Fruit fly (Drosophila melanogaster): ENCODE measurements around the gene shps.
A peak's percentile ranks its signal among the peaks of the same experiment; 100 is the strongest.

Gene shps

dm6 chr3R:24298534-24298936 lies 19.2 kb downstream of the shps start (continued):
- TF ChIP-seq nerfin-1 (tag; optimal IDR thresholded peaks at IDR 0.05): peak; percentile 5
- peak; percentile 23 for TF ChIP-seq MTF-1 (GFP tag; optimal IDR thresholded peaks at IDR 0.05; ENCODE audit: borderline replicate concordance)
- no peak for TF ChIP-seq jumu (GFP tag; optimal IDR thresholded peaks at IDR 0.05)
- TF ChIP-seq stc (GFP tag; IDR thresholded peaks at IDR 0.05): peak; percentile 38; the same call in 1 of the 2 replicates
- TF ChIP-seq CG7556 (GFP tag; optimal IDR thresholded peaks at IDR 0.05): peak; percentile 46
- peak; percentile 44 for TF ChIP-seq row (GFP tag; IDR thresholded peaks at IDR 0.05)
- no peak for TF ChIP-seq CG42726 (GFP tag; IDR thresholded peaks at IDR 0.05; ENCODE audit: partially characterized antibody)
- TF ChIP-seq slbo (GFP tag; IDR thresholded peaks at IDR 0.05): peak; percentile 11; the same call in 1 of the 2 replicates
- TF ChIP-seq Max (GFP tag; optimal IDR thresholded peaks at IDR 0.05): peak; percentile 31
- TF ChIP-seq CG3407 (GFP tag; optimal IDR thresholded peaks at IDR 0.05): peak; percentile 22
- TF ChIP-seq CG10267 (tag; optimal IDR thresholded peaks at IDR 0.05): peak; percentile 12
- TF ChIP-seq CG13424 (tag; optimal IDR thresholded peaks at IDR 0.05): peak; percentile 8
- peak; percentile 44; the same call in 2 of the 3 replicates for TF ChIP-seq ken (GFP tag; IDR thresholded peaks at IDR 0.05)
- TF ChIP-seq lab (GFP tag; optimal IDR thresholded peaks at IDR 0.05): peak; percentile 54
- peak; percentile 1 for TF ChIP-seq trh (GFP tag; optimal IDR thresholded peaks at IDR 0.05)
- TF ChIP-seq CG12942 (GFP tag; optimal IDR thresholded peaks at IDR 0.05): peak; percentile 7
- TF ChIP-seq phol (tag; optimal IDR thresholded peaks at IDR 0.05): peak; percentile 54
- TF ChIP-seq CG17829 (tag; optimal IDR thresholded peaks at IDR 0.05): peak; percentile 28
- TF ChIP-seq CG17359 (tag; optimal IDR thresholded peaks at IDR 0.05): peak; percentile 31
- TF ChIP-seq ap (GFP tag; IDR thresholded peaks at IDR 0.05): 0 out of 2 replicates have a peak, but pooled peaks have one; percentile 13
- TF ChIP-seq CG9727 (GFP tag; optimal IDR thresholded peaks at IDR 0.05): peak; percentile 17
- peak; percentile 13 for TF ChIP-seq CG16815 (GFP tag; optimal IDR thresholded peaks at IDR 0.05)
- peak; percentile 43; the same call in 1 of the 3 replicates for TF ChIP-seq ci (GFP tag; IDR thresholded peaks at IDR 0.05)
- no peak for TF ChIP-seq CG33557 (GFP tag; optimal IDR thresholded peaks at IDR 0.05)
- TF ChIP-seq br (optimal IDR thresholded peaks at IDR 0.05): no peak
- TF ChIP-seq Meics (GFP tag; optimal IDR thresholded peaks at IDR 0.05): peak; percentile 29
- peak; percentile 54 for TF ChIP-seq CG18262 (tag; optimal IDR thresholded peaks at IDR 0.05)
- TF ChIP-seq CG12071 (GFP tag; optimal IDR thresholded peaks at IDR 0.05): peak; percentile 23
- peak; percentile 35 for TF ChIP-seq Oli (tag; optimal IDR thresholded peaks at IDR 0.05)
- TF ChIP-seq prd (optimal IDR thresholded peaks at IDR 0.05): no peak
- TF ChIP-seq prd (GFP tag; IDR thresholded peaks at IDR 0.05): peak; percentile 9; the same call in 1 of the 3 replicates
- TF ChIP-seq Sox102F (GFP tag; optimal IDR thresholded peaks at IDR 0.05): peak; percentile 33
- no peak for TF ChIP-seq maf-S (GFP tag; optimal IDR thresholded peaks at IDR 0.05)
- TF ChIP-seq nmo (GFP tag; optimal IDR thresholded peaks at IDR 0.05): peak; percentile 24
- TF ChIP-seq Hmr (GFP tag; optimal IDR thresholded peaks at IDR 0.05): peak; percentile 26
- TF ChIP-seq bsh (GFP tag; optimal IDR thresholded peaks at IDR 0.05): peak in 1 of 2 experiments; percentile 60
- TF ChIP-seq klu (GFP tag; IDR thresholded peaks at IDR 0.05): no peak
- peak; percentile 39 for TF ChIP-seq CG11504 (tag; optimal IDR thresholded peaks at IDR 0.05)
- peak; percentile 44 for TF ChIP-seq CG6689 (GFP tag; IDR thresholded peaks at IDR 0.05)
- peak; percentile 18 for TF ChIP-seq zen (tag; optimal IDR thresholded peaks at IDR 0.05)
- TF ChIP-seq kay (GFP tag; optimal IDR thresholded peaks at IDR 0.05): peak; percentile 24
- TF ChIP-seq Eip74EF (GFP tag; optimal IDR thresholded peaks at IDR 0.05): peak in 1 of 2 experiments; percentile 36
- TF ChIP-seq CG33213 (GFP tag; optimal IDR thresholded peaks at IDR 0.05): no peak
- TF ChIP-seq grn (GFP tag; optimal IDR thresholded peaks at IDR 0.05): peak; percentile 16
- TF ChIP-seq nau (GFP tag; optimal IDR thresholded peaks at IDR 0.05): peak; percentile 24
- peak; percentile 6 for TF ChIP-seq gsb-n (tag; optimal IDR thresholded peaks at IDR 0.05)
- peak; percentile 20 for TF ChIP-seq fd96Cb (tag; optimal IDR thresholded peaks at IDR 0.05)
- TF ChIP-seq Sox100B (GFP tag; optimal IDR thresholded peaks at IDR 0.05): peak; percentile 35
- peak; percentile 31; the same call in 1 of the 3 replicates for TF ChIP-seq CG17361 (GFP tag; IDR thresholded peaks at IDR 0.05)
- no peak for TF ChIP-seq CG17186 (GFP tag; optimal IDR thresholded peaks at IDR 0.05)

Data from whole organism, embryonic.